Fruit fly (Drosophila melanogaster) whole organism, embryonic: ENCODE results near the gene Vm26Ab.

Experiments
- CG10431 ChIP-seq: fragments of 200-800 bp; sonication (Bioruptor generic); optimal IDR thresholded peaks from 3 replicates; lab custom pipeline; 2018; ENCODE audit warnings: missing biosample characterization, mild to moderate bottlenecking, missing genetic modification characterization
- CG10654 ChIP-seq: fragments of 200-800 bp; sonication (Bioruptor generic); optimal IDR thresholded peaks from 2 replicates; lab custom pipeline; 2016; ENCODE audit warnings: missing biosample characterization, missing genetic modification characterization
- CG14710 ChIP-seq: fragments of 200-800 bp; sonication (Bioruptor generic); optimal IDR thresholded peaks from 3 replicates; lab custom pipeline; 2019; ENCODE audit warnings: missing biosample characterization, mild to moderate bottlenecking, missing genetic modification characterization, moderate library complexity
- CG14860 ChIP-seq: fragments of 200-800 bp; sonication (Bioruptor generic); IDR thresholded peaks from 3 replicates; pipeline ENCODE4 v1.3.6; 2022; ENCODE audit warnings: missing biosample characterization, missing genetic modification characterization; ENCODE audit not compliant: partially characterized antibody
- CG1647 ChIP-seq: fragments of 200-800 bp; sonication (Bioruptor generic); optimal IDR thresholded peaks from 3 replicates; lab custom pipeline; 2016; ENCODE audit warnings: missing biosample characterization, missing genetic modification characterization
- CG17361 ChIP-seq: fragments of 200-800 bp; sonication (Bioruptor generic); IDR thresholded peaks from 3 replicates; pipeline ENCODE4 v1.3.6; 2022; ENCODE audit warnings: missing biosample characterization, missing genetic modification characterization
- CG17568 ChIP-seq: fragments of 200-800 bp; sonication (Bioruptor generic); optimal IDR thresholded peaks from 2 replicates; lab custom pipeline; 2018; ENCODE audit warnings: missing biosample characterization, mild to moderate bottlenecking, missing genetic modification characterization, moderate library complexity
- CG2199 ChIP-seq: fragments of 200-800 bp; sonication (Bioruptor generic); IDR thresholded peaks from 3 replicates; pipeline ENCODE4 v1.3.6; 2022; ENCODE audit warnings: missing biosample characterization, missing genetic modification characterization
- CG3407 ChIP-seq: fragments of 200-800 bp; sonication (Bioruptor generic); optimal IDR thresholded peaks from 2 replicates; lab custom pipeline; 2018; ENCODE audit warnings: missing biosample characterization, mild to moderate bottlenecking, missing genetic modification characterization
- CG34376 ChIP-seq: fragments of 200-800 bp; sonication (Bioruptor generic); optimal IDR thresholded peaks from 2 replicates; lab custom pipeline; 2018; ENCODE audit warnings: missing biosample characterization, mild to moderate bottlenecking, missing genetic modification characterization
- CG3726 ChIP-seq: fragments of 200-800 bp; sonication (Bioruptor generic); IDR thresholded peaks from 3 replicates; pipeline ENCODE4, ENCODE4 v1.3.6; 2022; ENCODE audit warnings: missing biosample characterization, missing genetic modification characterization
- CG6254 ChIP-seq: fragments of 200-800 bp; sonication (Bioruptor generic); optimal IDR thresholded peaks from 3 replicates; lab custom pipeline; 2017; ENCODE audit warnings: mild to moderate bottlenecking, missing biosample characterization, missing genetic modification reagents, missing genetic modification characterization
- CG6813 ChIP-seq: fragments of 200-800 bp; sonication (Bioruptor generic); optimal IDR thresholded peaks from 2 replicates; lab custom pipeline; 2017; ENCODE audit warnings: missing biosample characterization, missing genetic modification characterization, mild to moderate bottlenecking, moderate library complexity, missing genetic modification reagents
- CG7786 ChIP-seq: fragments of 200-800 bp; sonication (Bioruptor generic); optimal IDR thresholded peaks from 2 replicates; lab custom pipeline; 2016; ENCODE audit warnings: missing biosample characterization, missing genetic modification characterization
- CG9215 ChIP-seq: fragments of 200-800 bp; sonication (Bioruptor generic); IDR thresholded peaks from 2 replicates; pipeline ENCODE4 v1.3.6; 2022; ENCODE audit warnings: missing biosample characterization, missing genetic modification characterization
- CG9437 ChIP-seq: fragments of 200-800 bp; sonication (Bioruptor generic); optimal IDR thresholded peaks from 2 replicates; lab custom pipeline; 2018; ENCODE audit warnings: missing biosample characterization, mild to moderate bottlenecking, missing genetic modification characterization
- CG9797 ChIP-seq: fragments of 200-800 bp; sonication (Bioruptor generic); optimal IDR thresholded peaks from 3 replicates; lab custom pipeline; 2018; ENCODE audit warnings: missing biosample characterization, mild to moderate bottlenecking, missing genetic modification characterization
- Drgx ChIP-seq: fragments of 200-800 bp; sonication (Bioruptor generic); IDR thresholded peaks from 2 replicates; pipeline ENCODE4 v1.3.6; 2022; ENCODE audit warnings: missing biosample characterization, missing genetic modification characterization
- HLH4C ChIP-seq: fragments of 200-800 bp; sonication (Bioruptor generic); IDR thresholded peaks from 3 replicates; pipeline ENCODE4 v1.3.6; 2022; ENCODE audit warnings: missing biosample characterization, missing genetic modification characterization; ENCODE audit not compliant: partially characterized antibody
- Hmx ChIP-seq: fragments of 200-800 bp; sonication (Bioruptor generic); optimal IDR thresholded peaks from 2 replicates; lab custom pipeline; 2016; ENCODE audit warnings: missing biosample characterization, missing genetic modification characterization
- Hr78 ChIP-seq, 2 experiments: fragments of 200-800 bp in 1 of 2; fragments of >200 bp in 1 of 2; sonication (Bioruptor generic) in 1 of 2; optimal IDR thresholded peaks; 2 replicates each; lab custom pipeline; 2017 to 2019; ENCODE audit warnings: missing biosample characterization in 2 of 2, missing genetic modification characterization in 2 of 2, mild to moderate bottlenecking in 1 of 2, moderate library complexity in 1 of 2
- Kr ChIP-seq: fragments of 200-800 bp; sonication (Bioruptor generic); optimal IDR thresholded peaks from 2 replicates; lab custom pipeline; 2017; ENCODE audit warnings: missing biosample characterization, mild to moderate bottlenecking, missing genetic modification characterization
- Med ChIP-seq: fragments of 200-800 bp; sonication (Bioruptor generic); peaks from one replicate; lab custom pipeline; 2016; ENCODE audit warnings: missing biosample characterization, missing genetic modification characterization, mild to moderate bottlenecking, inconsistent platforms, moderate library complexity
- Neu2 ChIP-seq: fragments of 200-800 bp; sonication (Bioruptor generic); optimal IDR thresholded peaks from 3 replicates; lab custom pipeline; 2016; ENCODE audit warnings: missing biosample characterization, missing genetic modification characterization, borderline replicate concordance
- Sry-δ ChIP-seq: fragments of 200-800 bp; sonication (Bioruptor generic); optimal IDR thresholded peaks from 2 replicates; lab custom pipeline; 2016; ENCODE audit warnings: missing biosample characterization, missing genetic modification characterization
- Tbp ChIP-seq: fragments of >200 bp; optimal IDR thresholded peaks from 2 replicates; lab custom pipeline; 2018; ENCODE audit warnings: missing biosample characterization, missing genetic modification characterization
- al ChIP-seq: fragments of 200-800 bp; sonication (Bioruptor generic); IDR thresholded peaks from 2 replicates; pipeline ENCODE4 v1.3.6; 2022; ENCODE audit warnings: missing biosample characterization, missing genetic modification characterization
- chm ChIP-seq: fragments of 200-800 bp; sonication (Bioruptor generic); IDR thresholded peaks from 2 replicates; pipeline ENCODE4 v1.3.6; 2022; ENCODE audit warnings: missing biosample characterization, missing genetic modification characterization
- ci ChIP-seq: fragments of 200-800 bp; sonication (Bioruptor generic); IDR thresholded peaks from 3 replicates; pipeline ENCODE4 v1.3.6; 2022; ENCODE audit warnings: missing biosample characterization, missing genetic modification characterization
- crp ChIP-seq, 2 experiments: fragments of 200-800 bp; sonication (Bioruptor generic); optimal IDR thresholded peaks; 2 replicates in 1 of 2; 3 replicates in 1 of 2; lab custom pipeline; 2017; ENCODE audit warnings: missing biosample characterization in 2 of 2, missing genetic modification characterization in 2 of 2, mild to moderate bottlenecking in 1 of 2, moderate library complexity in 1 of 2
- cwo ChIP-seq: fragments of 200-800 bp; sonication (Bioruptor generic); optimal IDR thresholded peaks from 3 replicates; lab custom pipeline; 2017; ENCODE audit warnings: missing biosample characterization, missing genetic modification characterization, mild to moderate bottlenecking, moderate library complexity, missing genetic modification reagents
- dmrt99B ChIP-seq: fragments of 200-800 bp; sonication (Bioruptor generic); optimal IDR thresholded peaks from 2 replicates; lab custom pipeline; 2018; ENCODE audit warnings: missing biosample characterization, mild to moderate bottlenecking, missing genetic modification characterization, moderate library complexity
- exex ChIP-seq: fragments of 200-800 bp; sonication (Bioruptor generic); optimal IDR thresholded peaks from 4 replicates; lab custom pipeline; 2018; ENCODE audit warnings: missing biosample characterization, mild to moderate bottlenecking, missing genetic modification characterization, moderate library complexity
- fru ChIP-seq: fragments of >200 bp; optimal IDR thresholded peaks from 2 replicates; lab custom pipeline; 2017
- gro ChIP-seq: fragments of 200-800 bp; sonication (Bioruptor generic); optimal IDR thresholded peaks from 2 replicates; lab custom pipeline; 2016; ENCODE audit warnings: missing biosample characterization, missing genetic modification characterization
- hkb ChIP-seq, 2 experiments: fragments of 200-800 bp in 1 of 2; fragments of >200 bp in 1 of 2; sonication (Bioruptor generic) in 1 of 2; IDR thresholded peaks in 1 of 2; optimal IDR thresholded peaks in 1 of 2; 2 replicates each; pipeline versions ENCODE4 v1.3.6 to Lab custom; 2017 to 2022; ENCODE audit warnings: missing biosample characterization in 1 of 2, missing genetic modification characterization in 1 of 2
- insv ChIP-seq, 2 experiments: fragments of 200-800 bp; sonication (Bioruptor generic); optimal IDR thresholded peaks; 3 replicates each; lab custom pipeline; 2016 to 2018; ENCODE audit warnings: missing biosample characterization in 2 of 2, missing genetic modification characterization in 2 of 2
- kni ChIP-seq: fragments of 200-800 bp; sonication (Bioruptor generic); optimal IDR thresholded peaks from 3 replicates; lab custom pipeline; 2017; ENCODE audit warnings: mild to moderate bottlenecking, missing biosample characterization, missing genetic modification reagents, missing genetic modification characterization
- nom ChIP-seq: fragments of 200-800 bp; sonication (Bioruptor generic); optimal IDR thresholded peaks from 2 replicates; lab custom pipeline; 2017; ENCODE audit warnings: missing biosample characterization, missing genetic modification characterization, mild to moderate bottlenecking, moderate library complexity, missing genetic modification reagents
- sim ChIP-seq: fragments of 200-800 bp; sonication (Bioruptor generic); IDR thresholded peaks from 2 replicates; pipeline ENCODE4 v1.3.6; 2022; ENCODE audit warnings: missing biosample characterization, missing genetic modification characterization
- sisA ChIP-seq: fragments of 200-800 bp; sonication (Bioruptor generic); IDR thresholded peaks from 2 replicates; pipeline ENCODE4 v1.3.6; 2022; ENCODE audit warnings: missing biosample characterization, missing genetic modification characterization
- sr ChIP-seq: fragments of 200-800 bp; sonication (Bioruptor generic); IDR thresholded peaks from 3 replicates; pipeline ENCODE4 v1.3.6; 2022; ENCODE audit warnings: missing biosample characterization, missing genetic modification characterization
- sug ChIP-seq: fragments of 200-800 bp; optimal IDR thresholded peaks from 2 replicates; lab custom pipeline; 2019; ENCODE audit warnings: missing biosample characterization, mild to moderate bottlenecking, missing genetic modification characterization, moderate library complexity
- ttk ChIP-seq: fragments of 200-800 bp; sonication (Bioruptor generic); IDR thresholded peaks from 2 replicates; pipeline ENCODE4 v2.1.2; 2022; ENCODE audit warnings: missing biosample characterization, missing genetic modification characterization
- unpg ChIP-seq: fragments of 200-800 bp; sonication (Bioruptor generic); optimal IDR thresholded peaks from 3 replicates; lab custom pipeline; 2018; ENCODE audit warnings: missing biosample characterization, mild to moderate bottlenecking, missing genetic modification characterization, moderate library complexity
- vnd ChIP-seq: fragments of 200-800 bp; sonication (Bioruptor generic); IDR thresholded peaks from 3 replicates; pipeline ENCODE4 v1.3.6; 2022; ENCODE audit warnings: missing biosample characterization, missing genetic modification characterization; ENCODE audit not compliant: partially characterized antibody
- yki ChIP-seq: fragments of >200 bp; optimal IDR thresholded peaks from 3 replicates; lab custom pipeline; 2018
- zfh1 ChIP-seq: fragments of 200-800 bp; sonication (Bioruptor generic); IDR thresholded peaks from 3 replicates; pipeline ENCODE4 v1.3.6; 2022; ENCODE audit warnings: missing biosample characterization, missing genetic modification characterization

The Vm26Ab gene

DNA sequence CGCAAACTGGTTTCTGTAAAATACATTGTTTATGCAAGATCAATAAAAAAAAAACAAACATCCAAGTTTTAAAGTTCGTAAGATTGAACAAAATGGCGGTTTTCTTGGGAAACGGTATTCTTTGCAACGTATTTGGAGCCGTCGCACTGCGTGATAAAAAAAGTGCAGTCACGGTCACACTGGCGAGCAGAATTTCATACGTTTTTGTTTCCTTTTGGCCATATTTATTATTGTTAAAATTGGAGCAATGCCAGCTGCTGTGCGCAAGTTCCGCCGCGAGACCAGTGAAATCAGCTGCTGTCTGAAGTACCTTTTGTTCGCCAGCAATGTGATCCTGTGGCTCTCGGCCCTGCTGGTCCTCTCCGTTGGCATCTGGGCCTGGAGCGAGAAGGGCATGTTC is 43.3 kb downstream of the Vm26Ab start, which contains the start of gene Tsp26A (continued):
- TF ChIP-seq CG7786: no peak
- no peak for TF ChIP-seq gro (GFP tag; lab: Kevin White, UChicago)
- TF ChIP-seq hkb (optimal IDR thresholded peaks at IDR 0.05; lab: Kevin White, UChicago): no peak
- TF ChIP-seq hkb (GFP tag; IDR thresholded peaks at IDR 0.05; lab: Robert Waterston, UW): no peak
- TF ChIP-seq cwo: no peak
- no peak for TF ChIP-seq Drgx (GFP tag; lab: Robert Waterston, UW)
- no peak for TF ChIP-seq CG6254 (GFP tag; lab: Kevin White, UChicago)
- no peak for TF ChIP-seq CG10431 (GFP tag; lab: Kevin White, UChicago)
- TF ChIP-seq zfh1 (GFP tag; lab: Robert Waterston, UW): peak; percentile 27; the same call in 1 of the 3 replicates
- TF ChIP-seq CG10654 (GFP tag; lab: Kevin White, UChicago): no peak
- TF ChIP-seq ci: no peak
- TF ChIP-seq Hmx (GFP tag; lab: Kevin White, UChicago): no peak
- TF ChIP-seq CG14710 (tag; lab: Kevin White, UChicago): no peak
- TF ChIP-seq al (GFP tag; lab: Robert Waterston, UW): no peak
- no peak for TF ChIP-seq CG3726 (GFP tag; lab: Robert Waterston, UW)
- TF ChIP-seq ttk: no peak
- peak; percentile 40 for TF ChIP-seq CG9797 (GFP tag; lab: Kevin White, UChicago)
- no peak for TF ChIP-seq insv (GFP tag; optimal IDR thresholded peaks at IDR 0.05; lab: Kevin White, UChicago)
- TF ChIP-seq CG6813 (GFP tag; lab: Kevin White, UChicago): no peak
- peak; percentile 81 for TF ChIP-seq CG9437 (GFP tag; lab: Kevin White, UChicago)
- TF ChIP-seq kni: no peak
- TF ChIP-seq dmrt99B (tag; lab: Kevin White, UChicago): no peak
- no peak for TF ChIP-seq CG14860 (GFP tag; lab: Robert Waterston, UW)
- no peak for TF ChIP-seq CG9215 (GFP tag; lab: Robert Waterston, UW)
- TF ChIP-seq CG17361 (GFP tag; lab: Robert Waterston, UW): no peak
- no peak for TF ChIP-seq chm (GFP tag; lab: Robert Waterston, UW)

DNA sequence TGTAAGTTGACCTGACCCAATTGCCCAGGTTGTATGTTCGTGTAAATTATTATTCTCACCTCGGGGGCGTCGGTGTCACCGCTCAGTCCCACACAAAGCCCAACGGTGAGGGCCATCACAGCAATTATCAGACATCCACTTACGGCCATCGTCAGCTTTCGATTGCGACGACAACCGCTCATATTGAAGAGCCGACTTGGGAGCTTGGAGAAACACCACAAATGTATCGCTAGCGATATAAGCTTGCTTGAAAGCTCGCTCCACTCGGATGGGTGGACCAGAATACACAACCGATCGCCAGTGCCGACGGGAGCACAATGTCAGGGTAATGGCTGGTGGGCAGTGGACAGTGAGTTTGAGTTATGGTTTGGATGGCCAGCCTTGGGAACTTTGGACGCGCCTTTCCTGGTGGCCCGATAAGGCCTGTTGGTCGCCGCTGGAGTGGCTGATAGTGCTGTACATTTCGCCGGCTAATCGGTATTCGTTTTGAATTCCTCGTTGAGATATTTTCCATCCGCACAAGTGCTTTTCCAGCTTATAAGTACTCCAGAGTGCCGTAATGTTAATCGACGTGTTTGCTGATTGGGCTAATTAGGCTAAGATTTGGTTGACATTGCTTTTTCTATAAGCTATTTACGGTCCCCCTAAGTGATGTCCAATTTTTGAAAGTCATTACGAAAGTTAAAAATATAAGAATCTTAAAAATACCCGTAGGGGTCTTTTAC is 49.9 kb downstream of the Vm26Ab start, which contains the start of gene Gal:
Gal (minus strand) TSS at position 320 of the 725 bp plus-strand sequence.
- TF ChIP-seq CG34376 (peak; percentile 1), Med (GFP tag; lab: Kevin White, UChicago) (peak; percentile 64), fru (no peak), nom (GFP tag; lab: Kevin White, UChicago) (peak; percentile 42), Neu2 (GFP tag; lab: Kevin White, UChicago) (no peak), CG3726 (GFP tag; lab: Robert Waterston, UW) (0 out of 3 replicates have a peak, but pooled peaks have one; percentile 30), sr (GFP tag; lab: Robert Waterston, UW) (0 out of 3 replicates have a peak, but pooled peaks have one; percentile 53), Kr (GFP tag; lab: Kevin White, UChicago) (no peak), sim (GFP tag; lab: Robert Waterston, UW) (no peak), ci (peak; percentile 33; the same call in 1 of the 3 replicates), Sry-δ (GFP tag; lab: Kevin White, UChicago) (no peak), CG17568 (GFP tag; lab: Kevin White, UChicago) (no peak), Tbp (no peak), exex (tag; lab: Kevin White, UChicago) (peak; percentile 97), HLH4C (GFP tag; lab: Robert Waterston, UW) (no peak), CG3407 (no peak), vnd (0 out of 3 replicates have a peak, but pooled peaks have one; percentile 27), sisA (GFP tag; lab: Robert Waterston, UW) (no peak), CG2199 (GFP tag; lab: Robert Waterston, UW) (0 out of 3 replicates have a peak, but pooled peaks have one; percentile 35), crp (GFP tag; optimal IDR thresholded peaks at IDR 0.05; lab: Kevin White, UChicago) (no peak), al (GFP tag; lab: Robert Waterston, UW) (no peak), yki (no peak), Hr78 (GFP tag; optimal IDR thresholded peaks at IDR 0.05; lab: Kevin White, UChicago) (peak in 1 of 2 experiments; percentile 28), cwo (no peak), CG1647 (GFP tag; lab: Kevin White, UChicago) (no peak), unpg (GFP tag; lab: Kevin White, UChicago) (no peak), sug (tag; lab: Kevin White, UChicago) (peak; percentile 83)
